Fruit fly (Drosophila melanogaster): ENCODE measurements around the gene Atx-1.

Gene Atx-1

DNA sequence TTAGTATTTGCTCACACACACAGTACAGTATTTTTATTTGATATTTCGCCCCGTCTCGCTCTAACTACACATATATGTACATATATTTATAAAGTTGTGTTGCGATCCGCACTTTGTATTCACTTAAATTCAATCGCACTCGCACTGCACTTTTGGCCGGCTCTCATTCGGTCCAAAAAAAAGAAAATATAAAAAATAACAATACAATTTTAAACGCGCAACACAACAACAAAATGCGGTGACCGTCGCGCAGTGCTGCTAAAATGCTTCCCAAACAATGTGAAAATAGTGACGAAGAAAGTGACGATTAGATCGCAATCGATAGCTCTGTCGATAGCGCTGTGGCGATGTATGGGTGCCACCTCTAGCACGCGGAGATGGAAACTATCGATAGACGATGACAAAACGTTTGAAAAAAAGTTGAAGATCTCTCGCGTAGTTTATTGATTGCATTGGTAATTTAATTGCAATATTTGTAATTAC lies 19.7 kb upstream of the Atx-1 start, which contains the start of the genes C3G and pod1 (continued):
- TF ChIP-seq CG3919 (GFP tag; optimal IDR thresholded peaks at IDR 0.05) (peak; percentile 28), svp (GFP tag) (peak; percentile 55), CG9139 (GFP tag; optimal IDR thresholded peaks at IDR 0.05) (no peak), OdsH (GFP tag; optimal IDR thresholded peaks at IDR 0.05) (no peak), Eip78C (GFP tag) (peak; percentile 71), Hr4 (GFP tag; optimal IDR thresholded peaks at IDR 0.05) (peak; percentile 18), pdm3 (GFP tag; optimal IDR thresholded peaks at IDR 0.05) (peak; percentile 21), vri (GFP tag; optimal IDR thresholded peaks at IDR 0.05) (peak; percentile 16), lz (GFP tag; optimal IDR thresholded peaks at IDR 0.05) (peak; percentile 28), Eip75B (GFP tag; optimal IDR thresholded peaks at IDR 0.05) (peak; percentile 11), CG7368 (GFP tag; optimal IDR thresholded peaks at IDR 0.05) (no peak), CG8319 (GFP tag; optimal IDR thresholded peaks at IDR 0.05) (no peak), fkh (GFP tag; optimal IDR thresholded peaks at IDR 0.05) (peak; percentile 71)

DNA sequence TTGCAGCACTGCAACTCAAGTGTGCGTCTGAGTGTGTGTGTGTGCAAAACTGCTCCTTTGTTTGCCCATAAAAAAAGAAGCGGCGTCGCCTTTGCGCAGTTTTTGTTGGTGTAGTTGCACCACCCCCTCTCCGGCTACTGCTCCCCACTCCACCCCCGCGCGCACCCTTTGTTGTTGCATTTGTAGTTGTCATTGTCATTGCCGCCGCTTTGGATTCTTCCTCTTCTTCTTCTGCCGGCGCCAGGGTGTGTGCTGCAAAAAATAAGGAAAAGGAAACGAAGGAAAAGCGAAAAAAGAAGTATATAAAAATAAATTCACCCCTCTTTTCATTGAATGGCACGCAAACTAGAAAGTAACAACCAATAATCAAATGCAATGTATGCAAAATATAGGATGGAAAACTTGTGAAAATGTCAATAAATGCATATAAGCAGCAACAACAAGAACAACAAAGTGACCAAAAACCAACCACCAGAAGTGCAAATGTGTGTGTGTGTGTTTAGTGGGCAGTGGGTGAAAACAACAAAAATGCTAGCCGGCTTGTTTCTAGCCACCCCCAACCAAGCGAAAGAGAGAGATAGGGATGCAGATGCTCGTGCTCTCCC lies 19.0 kb upstream of the Atx-1 start:
- TF ChIP-seq achi (GFP tag; optimal IDR thresholded peaks at IDR 0.05) (no peak), CG9139 (GFP tag; optimal IDR thresholded peaks at IDR 0.05) (peak; percentile 41), CG10669 (GFP tag; optimal IDR thresholded peaks at IDR 0.05) (peak; percentile 5), CG6163 (GFP tag; IDR thresholded peaks at IDR 0.05) (peak; percentile 24; the same call in 1 of the 3 replicates), Sox14 (GFP tag; optimal IDR thresholded peaks at IDR 0.05) (peak; percentile 83), Eip75B (GFP tag; optimal IDR thresholded peaks at IDR 0.05) (no peak), ss (GFP tag; optimal IDR thresholded peaks at IDR 0.05) (peak; percentile 36 to 44)

DNA sequence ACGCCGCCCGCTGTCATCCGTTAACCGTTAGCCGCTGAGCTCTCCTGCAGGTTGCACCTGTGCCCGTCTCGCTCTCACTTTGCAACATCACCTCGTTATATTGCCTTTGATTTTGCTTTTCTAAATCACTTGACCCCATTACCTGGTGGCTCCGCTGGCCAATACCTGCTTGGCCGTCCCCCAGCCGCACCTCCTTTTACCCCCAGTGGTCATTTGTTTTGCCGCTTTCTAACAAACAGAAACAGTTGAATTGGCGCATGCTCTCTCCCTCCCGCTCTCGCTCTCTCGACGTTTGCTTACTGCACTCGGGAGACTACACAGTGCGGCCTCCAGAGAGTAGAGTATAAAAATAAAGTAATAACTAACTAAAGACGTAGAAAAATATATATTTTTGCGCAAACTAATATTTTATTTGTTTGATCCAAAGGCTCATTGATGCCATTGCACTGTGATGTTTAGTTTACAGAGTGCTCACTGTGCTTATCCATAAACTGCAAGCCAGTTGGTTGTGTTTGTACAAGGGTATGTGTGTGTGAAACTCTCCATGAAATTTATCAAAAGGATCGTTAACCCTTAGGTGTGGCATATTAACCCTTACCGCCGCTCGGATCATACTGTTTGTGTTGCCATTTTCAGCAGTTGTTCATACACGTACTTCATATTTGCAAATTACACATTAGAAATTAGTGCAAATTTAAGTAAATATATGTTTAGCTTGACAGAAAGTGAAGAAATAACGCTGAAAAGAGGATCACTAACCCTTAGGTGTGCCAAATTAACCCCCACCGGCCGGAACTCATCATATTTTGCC lies 18.3 kb upstream of the Atx-1 start:
- TF ChIP-seq CG3032 (tag; optimal IDR thresholded peaks at IDR 0.05) (peak; percentile 65), Ets21C (GFP tag; optimal IDR thresholded peaks at IDR 0.05) (peak; percentile 93), Eip75B (GFP tag; optimal IDR thresholded peaks at IDR 0.05) (peak; percentile 88), fd59A (GFP tag; optimal IDR thresholded peaks at IDR 0.05) (peak; percentile 72), Ets96B (tag; optimal IDR thresholded peaks at IDR 0.05) (peak; percentile 78), spab (GFP tag; optimal IDR thresholded peaks at IDR 0.05) (no peak), cyc (GFP tag; optimal IDR thresholded peaks at IDR 0.05) (peak; percentile 94), CG9139 (GFP tag; optimal IDR thresholded peaks at IDR 0.05) (no peak), CG31627 (GFP tag; optimal IDR thresholded peaks at IDR 0.05) (peak; percentile 96), CG7368 (GFP tag; optimal IDR thresholded peaks at IDR 0.05) (peak; percentile 78), Sox102F (GFP tag; optimal IDR thresholded peaks at IDR 0.05) (peak; percentile 95), CG4318 (GFP tag; optimal IDR thresholded peaks at IDR 0.05) (peak; percentile 88), CG3919 (GFP tag; optimal IDR thresholded peaks at IDR 0.05) (peak; percentile 93), Hr39 (GFP tag; optimal IDR thresholded peaks at IDR 0.05) (peak; percentile 96), Eip93F (GFP tag; optimal IDR thresholded peaks at IDR 0.05) (peak; percentile 85), dac (GFP tag; optimal IDR thresholded peaks at IDR 0.05) (peak; percentile 87), esn (GFP tag; optimal IDR thresholded peaks at IDR 0.05) (peak; percentile 95), CG6792 (GFP tag; optimal IDR thresholded peaks at IDR 0.05) (peak; percentile 92), CG6163 (GFP tag; IDR thresholded peaks at IDR 0.05) (peak; percentile 97), net (GFP tag; optimal IDR thresholded peaks at IDR 0.05) (peak; percentile 94), vri (GFP tag; optimal IDR thresholded peaks at IDR 0.05) (peak; percentile 93), Met (GFP tag; optimal IDR thresholded peaks at IDR 0.05) (peak; percentile 95), Sox15 (GFP tag; optimal IDR thresholded peaks at IDR 0.05) (peak; percentile 87), Eip78C (GFP tag) (peak; percentile 98), ss (GFP tag; optimal IDR thresholded peaks at IDR 0.05) (peak; percentile 67 to 75), Sox14 (GFP tag; optimal IDR thresholded peaks at IDR 0.05) (peak; percentile 95), fkh (GFP tag; optimal IDR thresholded peaks at IDR 0.05) (no peak), CG1621 (tag; optimal IDR thresholded peaks at IDR 0.05) (peak; percentile 75), Blimp-1 (GFP tag; optimal IDR thresholded peaks at IDR 0.05) (peak; percentile 71), Lpt (GFP tag; optimal IDR thresholded peaks at IDR 0.05) (peak; percentile 90), CG11294 (GFP tag; IDR thresholded peaks at IDR 0.05) (peak; percentile 94), CG6808 (GFP tag; optimal IDR thresholded peaks at IDR 0.05) (peak; percentile 61), CG15336 (GFP tag; IDR thresholded peaks at IDR 0.05) (peak; percentile 97), CG16779 (tag; optimal IDR thresholded peaks at IDR 0.05) (peak; percentile 80), lz (GFP tag; optimal IDR thresholded peaks at IDR 0.05) (peak; percentile 94), achi (GFP tag; optimal IDR thresholded peaks at IDR 0.05) (peak; percentile 91), CG32006 (GFP tag; optimal IDR thresholded peaks at IDR 0.05) (peak; percentile 95)

All from whole organism, prepupa.